Fruit fly (Drosophila melanogaster): Measurements from ENCODE around the gene Paris.

- TF ChIP-seq Sin3A (optimal IDR thresholded peaks at IDR 0.05) (no peak), Myc (optimal IDR thresholded peaks at IDR 0.05) (no peak), h (optimal IDR thresholded peaks at IDR 0.05) (no peak), ttk (optimal IDR thresholded peaks at IDR 0.05) (no peak)
Measured at dm6 chr2L:4418819-4419218, 44.6 kb upstream of the Paris start.
